Fruit fly (Drosophila melanogaster): Measurements from ENCODE around the gene CG46320.

DNA sequence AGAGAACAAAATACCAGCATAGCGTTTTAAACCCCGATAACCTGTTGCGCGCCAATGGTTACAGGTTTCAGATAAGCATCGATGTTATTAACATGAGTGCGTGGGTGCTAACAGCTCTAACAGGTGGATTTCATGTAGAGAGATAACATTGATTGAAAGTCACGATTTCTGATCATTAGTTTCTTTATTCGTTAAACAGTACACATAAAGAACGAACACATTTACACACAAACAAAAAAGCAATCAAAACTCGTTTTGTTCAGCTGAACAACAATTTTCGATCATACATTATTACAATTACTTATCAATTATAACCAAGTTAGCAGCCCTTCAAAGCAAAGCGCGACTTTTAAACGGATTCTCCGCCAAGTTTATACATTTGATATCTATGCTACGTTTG lies 125.7 kb downstream of the CG46320 start:
- no peak for TF ChIP-seq pan (optimal IDR thresholded peaks at IDR 0.05)
- no peak for TF ChIP-seq CG8478 (optimal IDR thresholded peaks at IDR 0.05)
- no peak for TF ChIP-seq EcR (GFP tag; optimal IDR thresholded peaks at IDR 0.05)
- no peak for TF ChIP-seq psq (optimal IDR thresholded peaks at IDR 0.05)
